Worm (Caenorhabditis elegans): ENCODE measurements around the gene C34F6.10.

C34F6.10 gene

DNA sequence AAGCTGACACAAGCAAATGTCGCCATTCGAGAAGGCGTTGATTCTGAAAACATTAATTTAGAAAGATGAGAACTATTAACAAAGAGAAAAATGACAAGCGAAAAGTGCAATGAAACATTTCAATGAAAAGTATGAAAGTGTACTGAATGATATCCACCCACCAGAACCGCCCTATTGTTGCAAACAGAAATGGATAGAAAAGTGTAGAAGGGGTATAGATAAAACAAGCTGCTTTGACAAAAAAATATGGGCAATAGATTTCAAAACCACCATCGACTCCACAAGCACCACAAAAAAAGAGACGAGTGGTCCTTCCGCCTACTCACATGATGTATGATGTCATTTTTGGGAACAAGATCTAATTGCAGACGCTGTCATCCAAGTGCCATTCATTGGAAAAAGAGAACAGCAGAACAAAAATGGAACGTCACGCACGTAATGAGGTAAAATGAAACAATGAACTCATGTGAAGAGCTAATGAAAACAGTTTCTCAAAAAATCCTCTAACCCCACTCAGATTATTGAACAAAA is at the start of gene C34F6.10:
C34F6.10 (minus strand) TSS at position 51 of the 531 bp plus-strand sequence.
- TF ChIP-seq unc-62 (GFP tag; optimal IDR thresholded peaks at IDR 0.05) = no peak

- TF ChIP-seq unc-62 (GFP tag; optimal IDR thresholded peaks at IDR 0.05) = no peak
Observed at ce11 chrX:11289925-11290324, 49.5 kb upstream of the C34F6.10 start.

DNA sequence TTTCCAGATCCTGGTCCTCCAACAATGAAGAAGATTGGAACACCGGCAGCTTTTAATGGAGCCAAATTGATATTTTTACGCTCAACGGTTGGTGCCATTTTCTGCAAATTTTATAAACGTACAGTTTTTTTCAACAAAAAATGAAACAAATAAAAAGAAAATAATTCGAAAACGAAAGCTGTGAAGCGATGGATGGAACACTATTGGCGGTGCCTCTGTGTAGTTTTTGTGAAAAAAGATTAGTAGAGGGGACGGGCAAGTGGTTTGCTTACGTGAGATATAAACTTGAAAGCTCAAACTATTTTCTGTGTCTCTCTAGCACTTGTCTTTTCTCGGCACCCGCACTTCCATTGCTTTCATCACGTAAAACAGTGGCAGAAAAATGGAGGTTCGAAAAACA is 47.2 kb upstream of the C34F6.10 start, which contains the start of gene F38B2.4:
F38B2.4 (minus strand) TSS at position 101 of the 400 bp plus-strand sequence.
- TF ChIP-seq unc-62 (GFP tag; optimal IDR thresholded peaks at IDR 0.05) = no peak

DNA sequence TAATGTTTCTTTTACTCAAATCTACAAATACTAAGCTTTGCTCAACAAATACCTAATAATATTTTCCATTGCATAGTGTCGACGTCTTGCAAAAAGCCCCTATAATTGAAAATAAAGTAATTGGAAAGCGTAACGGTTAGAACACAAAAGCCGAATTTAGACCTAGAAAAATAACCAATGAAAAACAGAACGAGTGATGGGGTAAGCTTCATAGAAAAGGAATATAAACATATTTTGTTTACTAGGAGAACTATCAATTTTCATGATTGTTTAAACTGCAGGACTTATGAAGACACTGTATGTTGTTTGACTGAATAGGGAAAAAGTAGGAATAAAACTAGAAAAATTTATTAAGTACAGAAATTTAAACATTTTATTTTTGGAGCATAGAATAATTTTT is 45.8 kb upstream of the C34F6.10 start, which contains the start of gene F38B2.3:
F38B2.3 (minus strand) TSS at position 101 of the 400 bp plus-strand sequence.
- TF ChIP-seq unc-62 (GFP tag; optimal IDR thresholded peaks at IDR 0.05) = no peak

- TF ChIP-seq unc-62 (GFP tag; optimal IDR thresholded peaks at IDR 0.05) = no peak
Observed at ce11 chrX:11281148-11281547, 40.7 kb upstream of the C34F6.10 start, which contains the start of gene F38B2.6. Gene F38B2.6, minus strand, starts transcription at chrX:11281248.

DNA sequence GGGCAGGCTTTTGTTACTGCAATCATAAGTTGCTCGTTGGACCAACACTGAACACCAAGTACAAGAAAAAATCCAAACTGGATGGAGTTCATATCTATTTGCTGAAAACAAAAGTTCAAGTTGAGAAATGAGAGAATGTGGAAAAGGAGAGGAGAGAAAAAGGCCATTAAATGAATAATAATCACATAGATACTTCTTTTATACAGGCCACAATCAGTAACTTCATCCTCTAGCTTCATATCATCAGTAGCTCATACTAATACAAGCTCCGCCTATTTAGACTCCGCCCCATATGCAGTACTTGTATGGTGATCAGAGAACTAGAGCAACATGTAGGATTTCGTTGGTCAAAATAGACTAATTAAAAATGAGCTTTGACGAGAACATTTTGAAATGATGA is 38.8 kb upstream of the C34F6.10 start, which contains the start of gene F38B2.2:
F38B2.2 (minus strand) TSS at position 101 of the 400 bp plus-strand sequence.
- no peak for TF ChIP-seq unc-62 (GFP tag; optimal IDR thresholded peaks at IDR 0.05)

- TF ChIP-seq unc-62 (GFP tag; optimal IDR thresholded peaks at IDR 0.05) = no peak
Observed at ce11 chrX:11270882-11271281, 30.4 kb upstream of the C34F6.10 start, which contains the start of gene ifa-1. Gene ifa-1, plus strand, starts transcription at chrX:11271182.

ce11 chrX:11268970-11269369 is 28.5 kb upstream of the C34F6.10 start, which contains the start of gene C03A3.3:
Gene C03A3.3, minus strand, starts transcription at chrX:11269070.
- TF ChIP-seq unc-62 (GFP tag; optimal IDR thresholded peaks at IDR 0.05) = no peak

DNA sequence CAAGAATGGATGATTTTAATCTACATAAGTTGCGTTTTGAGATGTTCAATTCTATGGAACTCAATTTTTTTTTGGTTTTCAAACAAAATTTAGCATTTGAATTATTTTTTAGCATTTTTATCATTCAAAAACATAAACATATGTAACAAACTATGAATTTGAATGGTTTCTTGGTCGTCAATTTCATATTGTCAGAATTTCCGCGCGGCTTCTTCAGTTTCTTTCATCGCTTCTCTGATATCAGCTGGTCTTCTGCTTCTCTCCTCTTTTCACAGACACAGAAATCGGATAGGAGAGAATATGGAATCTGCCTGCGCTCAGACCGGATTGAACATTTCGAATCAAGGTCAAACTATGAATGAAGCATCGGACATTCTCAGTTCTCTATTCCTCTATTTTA is 26.3 kb upstream of the C34F6.10 start, which contains the start of gene C03A3.9:
C03A3.9 (plus strand) TSS at position 301 of the 400 bp plus-strand sequence.
- TF ChIP-seq unc-62 (GFP tag; optimal IDR thresholded peaks at IDR 0.05) = no peak

DNA sequence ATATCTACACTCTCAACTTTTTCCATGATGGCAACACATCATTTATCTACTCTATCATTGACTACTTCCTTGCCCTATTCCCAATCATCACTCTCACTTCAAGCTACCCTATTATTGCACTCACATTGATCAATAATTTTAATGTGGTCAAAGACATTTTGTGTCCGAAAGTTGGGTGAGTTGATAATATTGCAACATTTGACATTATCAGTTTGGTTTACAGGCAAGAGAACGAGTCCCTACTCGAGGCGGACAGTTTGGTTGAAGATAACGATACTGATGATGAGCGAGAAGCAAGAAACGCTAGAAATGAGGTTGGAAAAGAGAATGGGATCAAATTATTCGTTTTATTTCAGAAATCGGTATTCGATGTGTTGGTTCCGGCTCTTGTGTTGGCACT is 24.3 kb upstream of the C34F6.10 start:
- no peak for TF ChIP-seq unc-62 (GFP tag; optimal IDR thresholded peaks at IDR 0.05)

- TF ChIP-seq unc-62 (GFP tag; optimal IDR thresholded peaks at IDR 0.05) = no peak
Observed at ce11 chrX:11262319-11263074, 22.1 kb upstream of the C34F6.10 start, which contains the start of gene C03A3.2. Gene C03A3.2, plus strand, starts transcription at chrX:11262848.

DNA sequence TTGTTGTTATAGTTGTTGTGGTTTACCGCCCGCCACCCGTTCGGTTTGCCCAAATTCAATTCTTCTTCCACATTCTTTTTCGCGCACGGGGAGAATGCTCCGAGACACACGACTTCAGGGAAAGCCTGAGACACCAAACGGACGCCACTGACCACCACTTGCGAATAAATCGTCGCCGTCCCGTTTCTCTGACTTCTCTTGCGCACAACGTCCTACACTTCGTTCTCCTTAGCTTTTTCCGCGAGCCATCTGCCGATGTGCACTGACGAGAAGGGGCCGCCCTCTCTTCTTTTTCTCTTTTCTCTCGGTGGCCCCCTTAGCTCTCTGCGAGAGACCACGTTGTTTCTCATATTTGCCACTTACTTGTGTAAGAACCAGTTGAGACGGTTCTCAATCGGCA is 16.6 kb upstream of the C34F6.10 start, which contains the start of gene C03A3.1:
C03A3.1 (plus strand) TSS at position 291 of the 400 bp plus-strand sequence.
- TF ChIP-seq unc-62 (GFP tag; optimal IDR thresholded peaks at IDR 0.05) = no peak

DNA sequence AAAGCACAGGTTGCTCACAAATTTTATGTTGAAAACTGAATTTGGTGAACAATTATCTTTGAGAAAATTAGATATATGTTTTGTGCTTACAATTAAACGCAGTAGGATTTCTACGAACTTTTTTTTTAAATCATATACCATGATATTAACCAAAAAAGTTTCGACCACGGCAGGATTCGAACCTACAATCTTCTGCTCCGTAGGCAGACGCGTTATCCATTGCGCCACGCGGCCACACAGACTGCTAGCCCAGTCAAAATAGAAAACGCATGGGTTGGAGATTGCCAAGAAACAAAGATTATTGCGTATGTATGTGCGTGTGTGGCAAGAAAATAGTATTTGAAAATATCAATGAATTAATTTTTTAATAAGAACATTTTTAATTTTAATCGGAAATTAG is 12.0 kb upstream of the C34F6.10 start:
- no peak for TF ChIP-seq unc-62 (GFP tag; optimal IDR thresholded peaks at IDR 0.05)

ce11 chrX:11251928-11252327 is 11.5 kb upstream of the C34F6.10 start:
- TF ChIP-seq unc-62 (GFP tag; optimal IDR thresholded peaks at IDR 0.05) = no peak

DNA sequence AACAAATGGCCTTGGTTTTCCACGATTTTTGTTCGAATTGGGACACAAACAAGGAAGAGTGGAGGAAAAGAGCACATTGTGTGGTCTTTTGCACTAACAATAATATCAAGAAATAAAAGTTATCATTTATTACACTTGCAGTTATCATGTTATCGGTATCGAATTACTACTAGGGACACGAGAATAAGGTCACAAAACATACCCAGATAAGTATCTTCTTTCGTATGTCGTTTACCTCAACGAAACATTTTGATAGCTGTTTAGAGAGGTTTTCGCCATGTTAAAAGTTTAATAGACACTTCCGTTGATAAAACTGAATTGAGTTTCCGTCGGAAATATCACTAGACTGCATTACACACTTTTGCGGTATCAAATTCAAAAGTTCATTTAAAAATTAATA is 10.5 kb upstream of the C34F6.10 start:
- TF ChIP-seq unc-62 (GFP tag; optimal IDR thresholded peaks at IDR 0.05) = no peak

DNA sequence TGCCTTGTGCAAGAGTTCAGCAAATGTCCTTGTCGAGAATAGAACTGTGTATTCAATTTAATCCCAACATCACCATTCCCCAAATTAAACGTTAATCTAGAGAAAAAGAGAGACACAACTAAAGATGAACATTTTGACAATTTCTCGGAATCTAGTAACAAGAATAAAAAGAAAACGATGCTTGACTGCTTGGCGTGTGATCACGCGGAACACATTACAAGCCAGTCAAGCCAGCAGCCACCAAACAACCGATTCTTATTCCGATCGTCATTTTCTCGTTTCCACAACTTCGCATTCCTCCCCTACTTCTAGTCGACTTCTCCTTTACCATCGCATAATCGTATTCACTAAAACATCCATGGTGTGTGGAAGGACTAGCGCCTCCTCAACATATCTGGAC is 9.0 kb upstream of the C34F6.10 start:
- TF ChIP-seq unc-62 (GFP tag; optimal IDR thresholded peaks at IDR 0.05) = no peak

DNA sequence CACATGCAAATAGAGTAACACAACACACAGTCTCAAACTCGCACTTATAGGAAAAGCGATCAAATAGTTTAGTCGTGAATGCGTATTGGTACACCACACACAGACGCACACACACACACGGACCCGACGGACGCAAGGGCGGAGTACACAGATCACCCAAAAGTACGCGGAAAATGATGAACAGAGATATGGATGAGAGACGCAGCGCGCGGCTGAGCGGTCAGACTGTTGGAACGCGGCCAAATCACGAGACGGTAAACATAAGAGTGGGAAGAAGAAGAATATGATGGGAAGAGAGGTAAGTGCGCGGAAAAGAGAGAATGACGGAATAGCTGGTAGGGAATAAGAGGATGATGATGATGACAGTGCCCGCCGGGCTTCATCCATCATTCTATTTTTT is 7.6 kb upstream of the C34F6.10 start:
- no peak for TF ChIP-seq unc-62 (GFP tag; optimal IDR thresholded peaks at IDR 0.05)

Measured in whole organism, dauer.